Worm (Caenorhabditis elegans): ENCODE measurements around the gene math-21.
"Not testable (repeated sequence)": the region's sequence is repeated elsewhere in the genome, so short reads cannot be mapped to it uniquely, and the experiment has no call there.

The math-21 gene

DNA sequence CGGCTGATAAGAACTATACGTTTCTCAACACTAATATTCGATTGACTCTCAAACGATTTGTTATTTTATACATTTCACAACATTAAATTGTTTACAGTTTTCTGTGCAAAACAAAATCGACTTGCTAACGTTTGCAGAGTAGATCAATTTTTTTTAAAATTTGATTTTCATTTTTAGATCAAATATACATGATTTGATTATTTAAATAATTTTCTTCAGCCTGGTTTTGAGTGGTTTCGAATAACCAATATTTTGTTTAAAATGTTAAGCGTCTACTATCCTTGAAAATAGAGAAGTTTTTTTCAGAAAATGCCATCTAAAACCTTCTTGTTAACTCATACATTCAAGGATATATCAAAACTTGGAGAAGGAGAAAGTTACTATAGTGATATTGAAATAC lies at the start of gene math-21:
TSS of gene math-21 (plus strand) at position 301 of the 400 bp plus-strand sequence.
- TF ChIP-seq nhr-77 (tag; optimal IDR thresholded peaks at IDR 0.05) (no peak), ztf-1 (GFP tag; conservative IDR thresholded peaks at IDR 0.05) (no peak), fos-1 (tag; optimal IDR thresholded peaks at IDR 0.05) (no peak), nhr-23 (tag; optimal IDR thresholded peaks at IDR 0.05) (no peak)

DNA sequence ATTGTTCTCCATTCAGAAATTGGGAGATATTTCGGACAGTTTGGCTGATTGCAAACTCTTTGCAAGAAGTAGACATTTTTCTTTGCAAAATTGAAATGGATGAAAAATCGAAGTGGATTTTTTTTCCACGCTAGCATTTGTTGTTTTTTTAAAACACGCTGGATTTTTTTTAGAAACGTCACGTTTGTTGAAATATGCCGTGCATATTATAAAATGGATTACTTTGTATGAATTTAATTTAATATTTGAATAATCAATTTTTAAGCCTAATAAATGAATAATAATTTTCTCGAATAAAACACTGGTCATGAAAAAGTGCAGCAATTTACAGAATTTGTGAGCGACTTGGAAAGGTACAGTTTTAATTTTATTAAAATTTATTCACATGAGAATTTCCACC lies 48.7 kb upstream of the math-21 start, which contains the start of gene ZK250.14:
TSS of gene ZK250.14 (minus strand) at position 101 of the 400 bp plus-strand sequence.
- no peak for TF ChIP-seq mdl-1 (tag; optimal IDR thresholded peaks at IDR 0.05)
- no peak for TF ChIP-seq fos-1 (tag; optimal IDR thresholded peaks at IDR 0.05)
- no peak for TF ChIP-seq nhr-237 (tag; optimal IDR thresholded peaks at IDR 0.05)
- TF ChIP-seq ztf-4 (tag; optimal IDR thresholded peaks at IDR 0.05), result no peak
- TF ChIP-seq egl-27 (tag; optimal IDR thresholded peaks at IDR 0.05), result no peak
- no peak for TF ChIP-seq nhr-77 (tag; optimal IDR thresholded peaks at IDR 0.05)
- TF ChIP-seq ztf-1 (GFP tag; conservative IDR thresholded peaks at IDR 0.05), result no peak
- no peak for TF ChIP-seq lin-39 (tag; optimal IDR thresholded peaks at IDR 0.05)
- TF ChIP-seq ztf-11 (tag; optimal IDR thresholded peaks at IDR 0.05), result no peak
- TF ChIP-seq ceh-82 (tag; optimal IDR thresholded peaks at IDR 0.05), result no peak
- no peak for TF ChIP-seq nhr-23 (tag; optimal IDR thresholded peaks at IDR 0.05)
- no peak for TF ChIP-seq lin-13 (GFP tag; optimal IDR thresholded peaks at IDR 0.05)
- TF ChIP-seq nhr-12 (tag; optimal IDR thresholded peaks at IDR 0.05), result no peak
- TF ChIP-seq unc-39 (tag; optimal IDR thresholded peaks at IDR 0.05), result no peak
- no peak for TF ChIP-seq nhr-6 (tag; optimal IDR thresholded peaks at IDR 0.05)
- no peak for TF ChIP-seq nhr-10 (tag; optimal IDR thresholded peaks at IDR 0.05)
- TF ChIP-seq Y55F3AM.14 (GFP tag; optimal IDR thresholded peaks at IDR 0.05), result no peak
- TF ChIP-seq nhr-11 (tag; optimal IDR thresholded peaks at IDR 0.05), result no peak
- TF ChIP-seq mab-5 (tag; optimal IDR thresholded peaks at IDR 0.05), result no peak

DNA sequence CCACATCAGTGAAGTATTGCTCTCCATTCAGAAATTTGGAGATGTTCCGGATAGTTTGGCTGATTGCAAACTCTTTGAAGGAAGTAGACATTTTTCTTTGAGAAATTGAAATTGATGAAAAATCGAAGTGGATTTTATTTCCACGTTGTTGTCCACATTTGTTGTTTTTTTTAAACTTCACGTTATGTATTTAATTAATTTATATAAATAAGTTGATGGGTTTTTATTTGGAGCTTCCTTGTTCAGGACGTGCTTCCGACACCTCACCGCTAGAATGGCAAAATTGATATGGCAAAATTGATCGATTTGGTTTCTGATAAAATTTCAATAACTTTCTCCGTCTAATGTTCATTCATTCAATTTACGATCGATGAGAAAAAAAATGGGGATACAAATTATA lies 47.4 kb upstream of the math-21 start, which contains the start of gene math-48:
TSS of gene math-48 (minus strand) at position 101 of the 400 bp plus-strand sequence.
- TF ChIP-seq sma-3 (GFP tag; optimal IDR thresholded peaks at IDR 0.05), result no peak
- TF ChIP-seq ztf-4 (tag; optimal IDR thresholded peaks at IDR 0.05), result no peak

DNA sequence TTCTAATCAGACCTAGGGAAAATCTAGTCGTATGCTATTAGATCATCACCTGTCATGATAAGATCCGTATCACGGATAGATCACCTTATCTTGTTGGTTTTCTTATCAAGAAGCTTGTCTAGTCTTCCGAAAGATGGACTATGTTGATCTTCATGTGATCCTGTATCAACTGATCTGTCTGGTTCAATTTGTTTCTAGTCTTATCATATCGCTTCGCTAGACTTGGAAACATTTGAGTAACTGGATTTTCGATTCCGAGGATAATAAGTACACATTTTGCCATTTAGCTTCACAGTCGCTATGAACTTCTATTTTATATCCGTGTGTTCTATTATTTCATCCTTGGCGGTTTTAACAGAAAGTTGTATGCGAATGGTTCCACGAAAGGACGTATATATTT lies 45.4 kb upstream of the math-21 start, which contains the start of gene ZK250.2:
TSS of gene ZK250.2 (plus strand) at position 301 of the 400 bp plus-strand sequence.
- not testable (repeated sequence) for TF ChIP-seq ztf-4, aly-2, ceh-16 (tag; optimal IDR thresholded peaks at IDR 0.05)

ce11 chrII:1949119-1949518 lies 44.7 kb upstream of the math-21 start:
- TF ChIP-seq ztf-11 (tag; optimal IDR thresholded peaks at IDR 0.05), result no peak
- TF ChIP-seq sma-9 (GFP tag; optimal IDR thresholded peaks at IDR 0.05), result peak; percentile 72
- no peak for TF ChIP-seq sma-9 (tag; optimal IDR thresholded peaks at IDR 0.05)
- TF ChIP-seq sma-3 (GFP tag; optimal IDR thresholded peaks at IDR 0.05), result peak; percentile 10
- no peak for TF ChIP-seq nhr-11 (tag; optimal IDR thresholded peaks at IDR 0.05)
- TF ChIP-seq crh-2 (tag; optimal IDR thresholded peaks at IDR 0.05), result peak; percentile 12
- TF ChIP-seq fos-1 (tag; optimal IDR thresholded peaks at IDR 0.05), result peak; percentile 86
- peak; percentile 9 for TF ChIP-seq egl-27 (tag; optimal IDR thresholded peaks at IDR 0.05)
- TF ChIP-seq ceh-82 (tag; optimal IDR thresholded peaks at IDR 0.05), result no peak

DNA sequence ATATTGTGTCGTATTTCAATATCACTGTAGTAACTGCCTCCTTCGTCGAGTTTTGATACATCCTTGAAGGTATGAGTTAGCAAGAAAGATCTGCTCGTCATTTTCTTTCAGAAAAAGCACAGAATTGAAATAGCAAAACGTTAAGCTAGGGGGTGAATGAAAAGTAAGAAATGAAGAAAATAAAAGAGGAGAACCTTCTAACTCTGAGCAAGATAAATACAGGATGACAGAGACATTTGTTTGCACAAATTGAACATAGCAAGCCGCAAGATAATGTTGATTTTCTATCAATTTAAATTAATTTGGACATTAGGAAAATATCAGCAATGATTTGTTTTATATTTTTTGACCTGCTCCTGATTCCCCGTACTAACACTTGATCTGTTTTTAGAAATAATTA lies 38.3 kb upstream of the math-21 start, which contains the start of gene math-49:
TSS of gene math-49 (minus strand) at position 101 of the 400 bp plus-strand sequence.
- TF ChIP-seq fos-1, sem-4, alr-1 (tag; optimal IDR thresholded peaks at IDR 0.05): not testable (repeated sequence)

DNA sequence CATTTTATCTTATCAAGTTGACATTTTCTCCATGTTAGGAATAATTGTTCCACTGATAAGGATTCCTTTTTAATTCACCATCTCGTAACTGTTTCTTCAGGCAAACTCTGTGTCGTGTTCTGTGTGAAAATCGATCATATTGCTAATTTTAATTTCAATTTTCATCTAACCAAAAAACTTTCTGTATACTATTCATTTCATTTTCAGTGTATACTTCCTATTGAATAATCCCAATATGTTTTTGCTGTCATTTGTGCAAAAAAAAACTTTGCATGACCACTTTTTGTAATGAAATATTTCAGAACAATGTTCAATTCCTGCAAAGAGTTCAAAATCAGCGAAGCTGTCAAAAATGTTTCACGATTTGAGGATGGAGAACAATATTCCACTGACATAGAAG lies 6.9 kb upstream of the math-21 start, which contains the start of gene Y16E11A.4:
TSS of gene Y16E11A.4 (plus strand) at position 301 of the 400 bp plus-strand sequence.
- no peak for TF ChIP-seq alr-1 (tag; optimal IDR thresholded peaks at IDR 0.05)
- no peak for TF ChIP-seq sma-3 (GFP tag; optimal IDR thresholded peaks at IDR 0.05)
- no peak for TF ChIP-seq ceh-16 (tag; optimal IDR thresholded peaks at IDR 0.05)
- TF ChIP-seq nhr-12 (tag; optimal IDR thresholded peaks at IDR 0.05), result no peak
- no peak for TF ChIP-seq nhr-77 (tag; optimal IDR thresholded peaks at IDR 0.05)
- no peak for TF ChIP-seq mab-5 (tag; optimal IDR thresholded peaks at IDR 0.05)
- TF ChIP-seq lin-13 (GFP tag; optimal IDR thresholded peaks at IDR 0.05), result no peak
- TF ChIP-seq dmd-4 (tag; optimal IDR thresholded peaks at IDR 0.05), result no peak
- TF ChIP-seq nhr-237 (tag; optimal IDR thresholded peaks at IDR 0.05), result no peak
- TF ChIP-seq ceh-82 (tag; optimal IDR thresholded peaks at IDR 0.05), result no peak
- no peak for TF ChIP-seq snpc-4 (tag; optimal IDR thresholded peaks at IDR 0.05)
- TF ChIP-seq fos-1 (tag; optimal IDR thresholded peaks at IDR 0.05), result no peak
- no peak for TF ChIP-seq blmp-1 (tag; optimal IDR thresholded peaks at IDR 0.05; ENCODE audit: insufficient read depth)
- TF ChIP-seq nhr-11 (tag; optimal IDR thresholded peaks at IDR 0.05), result no peak
- no peak for TF ChIP-seq ztf-11 (tag; optimal IDR thresholded peaks at IDR 0.05)

All from whole organism, L2 larva.